Worm (Caenorhabditis elegans) whole organism, late embryonic: ENCODE measurements around the gene tpi-1.

Source experiments
- C38D4.7 ChIP-seq: fragments of 200-800 bp; sonication (Bioruptor generic); optimal IDR thresholded peaks from 2 replicates; lab custom pipeline; 2018; ENCODE audit warnings: mild to moderate bottlenecking, missing genetic modification characterization, moderate library complexity, missing compliant biosample characterization
- F13H6.1 ChIP-seq: sonication (generic microtip); optimal IDR thresholded peaks from 2 replicates; lab custom pipeline; 2016; ENCODE audit warnings: missing genetic modification characterization, missing compliant biosample characterization
- Y22D7AL.16 ChIP-seq: sonication (generic microtip); optimal IDR thresholded peaks from 2 replicates; lab custom pipeline; 2016; ENCODE audit warnings: missing genetic modification characterization, missing compliant biosample characterization
- ahr-1 ChIP-seq: sonication (generic microtip); optimal IDR thresholded peaks from 2 replicates; lab custom pipeline; 2016; ENCODE audit warnings: missing genetic modification characterization, missing compliant biosample characterization
- ceh-14 ChIP-seq: sonication (generic microtip); optimal IDR thresholded peaks from 2 replicates; lab custom pipeline; 2016; ENCODE audit warnings: missing genotype, missing genetic modification characterization, missing compliant biosample characterization
- ceh-19 ChIP-seq: fragments of 200-800 bp; sonication (Bioruptor generic); optimal IDR thresholded peaks from 2 replicates; lab custom pipeline; 2018; ENCODE audit warnings: mild to moderate bottlenecking, missing genetic modification characterization, missing compliant biosample characterization
- ceh-2 ChIP-seq: sonication (generic microtip); optimal IDR thresholded peaks from 2 replicates; lab custom pipeline; 2016; ENCODE audit warnings: missing genotype, missing genetic modification characterization, missing compliant biosample characterization
- ceh-24 ChIP-seq: sonication (generic microtip); optimal IDR thresholded peaks from 2 replicates; lab custom pipeline; 2016; ENCODE audit warnings: mild to moderate bottlenecking, missing genetic modification characterization, missing compliant biosample characterization
- ceh-30 ChIP-seq: fragments of 150-350 bp; optimal IDR thresholded peaks from 2 replicates; lab custom pipeline; 2014; ENCODE audit warnings: missing biosample characterization, missing genetic modification characterization
- ceh-31 ChIP-seq: sonication (generic microtip); optimal IDR thresholded peaks from 2 replicates; lab custom pipeline; 2016; ENCODE audit warnings: missing genetic modification characterization, missing compliant biosample characterization
- ceh-34 ChIP-seq: sonication (generic microtip); optimal IDR thresholded peaks from 2 replicates; lab custom pipeline; 2016; ENCODE audit warnings: mild to moderate bottlenecking, missing genetic modification characterization, missing compliant biosample characterization
- ceh-45 ChIP-seq: fragments of 200-800 bp; sonication (Bioruptor generic); IDR thresholded peaks from 2 replicates; pipeline ENCODE4 v1.3.6; 2022; ENCODE audit warnings: missing genetic modification reagents, missing genetic modification characterization, missing compliant biosample characterization
- ceh-48 ChIP-seq: sonication (generic microtip); optimal IDR thresholded peaks from 2 replicates; lab custom pipeline; 2016; ENCODE audit warnings: missing genetic modification characterization, inconsistent platforms, missing compliant biosample characterization
- ceh-6 ChIP-seq: fragments of 200-800 bp; sonication (Bioruptor generic); optimal IDR thresholded peaks from 2 replicates; lab custom pipeline; 2018; ENCODE audit warnings: mild to moderate bottlenecking, missing genetic modification characterization, missing compliant biosample characterization
- che-1 ChIP-seq: sonication (generic microtip); optimal IDR thresholded peaks from 2 replicates; lab custom pipeline; 2016; ENCODE audit warnings: mild to moderate bottlenecking, missing genetic modification characterization, missing compliant biosample characterization
- dmd-4 ChIP-seq: sonication (generic microtip); optimal IDR thresholded peaks from 2 replicates; lab custom pipeline; 2016; ENCODE audit warnings: borderline replicate concordance, missing genetic modification characterization, missing compliant biosample characterization
- elt-2 ChIP-seq: sonication (generic microtip); optimal IDR thresholded peaks from 2 replicates; lab custom pipeline; 2016; ENCODE audit warnings: missing genetic modification reagents, missing genetic modification characterization, missing compliant biosample characterization
- elt-4 ChIP-seq: sonication (generic microtip); optimal IDR thresholded peaks from 2 replicates; lab custom pipeline; 2016; ENCODE audit warnings: missing genetic modification characterization, missing compliant biosample characterization
- ets-4 ChIP-seq: sonication (generic microtip); optimal IDR thresholded peaks from 2 replicates; lab custom pipeline; 2016; ENCODE audit warnings: missing genetic modification characterization, missing compliant biosample characterization
- fax-1 ChIP-seq: sonication (generic microtip); optimal IDR thresholded peaks from 2 replicates; lab custom pipeline; 2016; ENCODE audit warnings: missing genotype, missing genetic modification characterization, missing compliant biosample characterization
- fkh-10 ChIP-seq: fragments of 150-350 bp; optimal IDR thresholded peaks from 2 replicates; lab custom pipeline; 2014; ENCODE audit warnings: missing biosample characterization, missing genetic modification reagents, missing genetic modification characterization
- fkh-6 ChIP-seq: sonication (generic microtip); optimal IDR thresholded peaks from 2 replicates; lab custom pipeline; 2016; ENCODE audit warnings: missing genetic modification characterization, missing compliant biosample characterization
- gmeb-2 ChIP-seq: sonication (generic microtip); optimal IDR thresholded peaks from 2 replicates; lab custom pipeline; 2016; ENCODE audit warnings: missing genetic modification characterization, inconsistent platforms, missing compliant biosample characterization
- hlh-13 ChIP-seq: fragments of 200-800 bp; sonication (Bioruptor generic); optimal IDR thresholded peaks from 2 replicates; lab custom pipeline; 2018; ENCODE audit warnings: mild to moderate bottlenecking, missing genetic modification characterization, missing compliant biosample characterization
- hlh-15 ChIP-seq: sonication (generic microtip); optimal IDR thresholded peaks from 2 replicates; lab custom pipeline; 2016; ENCODE audit warnings: missing genetic modification characterization, missing compliant biosample characterization
- hlh-6 ChIP-seq: sonication (generic microtip); optimal IDR thresholded peaks from 2 replicates; lab custom pipeline; 2016; ENCODE audit warnings: missing genotype, missing genetic modification characterization, missing compliant biosample characterization
- hlh-8 ChIP-seq: sonication (generic microtip); optimal IDR thresholded peaks from 2 replicates; lab custom pipeline; 2016; ENCODE audit warnings: missing genotype, missing genetic modification characterization, missing compliant biosample characterization
- lim-6 ChIP-seq: sonication (generic microtip); optimal IDR thresholded peaks from 2 replicates; lab custom pipeline; 2016; ENCODE audit warnings: missing genetic modification characterization, missing compliant biosample characterization
- madf-2 ChIP-seq: sonication (generic microtip); optimal IDR thresholded peaks from 2 replicates; lab custom pipeline; 2017; ENCODE audit warnings: missing genetic modification characterization, missing compliant biosample characterization
- mec-3 ChIP-seq: sonication (generic microtip); optimal IDR thresholded peaks from 2 replicates; lab custom pipeline; 2016; ENCODE audit warnings: borderline replicate concordance, missing genetic modification characterization, missing compliant biosample characterization
- nhr-232 ChIP-seq: sonication (generic microtip); optimal IDR thresholded peaks from 2 replicates; lab custom pipeline; 2016; ENCODE audit warnings: missing genetic modification characterization, missing compliant biosample characterization
- odd-2 ChIP-seq: sonication (generic microtip); optimal IDR thresholded peaks from 2 replicates; lab custom pipeline; 2017; ENCODE audit warnings: antibody characterized with exemption, mild to moderate bottlenecking, missing genetic modification characterization, missing compliant biosample characterization
- pag-3 ChIP-seq: sonication (generic microtip); optimal IDR thresholded peaks from 2 replicates; lab custom pipeline; 2016; ENCODE audit warnings: missing compliant biosample characterization, missing genetic modification characterization, borderline replicate concordance
- pax-1 ChIP-seq: fragments of 150-350 bp; optimal IDR thresholded peaks from 2 replicates; lab custom pipeline; 2014; ENCODE audit warnings: missing biosample characterization, missing genetic modification characterization
- pqm-1 ChIP-seq: sonication (generic microtip); optimal IDR thresholded peaks from 2 replicates; lab custom pipeline; 2016; ENCODE audit warnings: missing genetic modification characterization, missing compliant biosample characterization
- sdc-2 ChIP-seq: sonication (generic microtip); optimal IDR thresholded peaks from 2 replicates; lab custom pipeline; 2016; ENCODE audit warnings: missing genotype, missing genetic modification characterization, missing compliant biosample characterization
- sox-2 ChIP-seq: fragments of 200-800 bp; sonication (Bioruptor generic); IDR thresholded peaks from 2 replicates; pipeline ENCODE4 v1.3.6; 2022; ENCODE audit warnings: missing genetic modification reagents, missing genetic modification characterization, missing compliant biosample characterization
- sox-4 ChIP-seq: sonication (generic microtip); optimal IDR thresholded peaks from 2 replicates; lab custom pipeline; 2017; ENCODE audit warnings: mild to moderate bottlenecking, missing genetic modification characterization, inconsistent platforms, missing compliant biosample characterization
- tbx-7 ChIP-seq: sonication (generic microtip); optimal IDR thresholded peaks from 2 replicates; lab custom pipeline; 2016; ENCODE audit warnings: missing genotype, missing genetic modification characterization, missing compliant biosample characterization
- ttx-3 ChIP-seq: sonication (generic microtip); optimal IDR thresholded peaks from 2 replicates; lab custom pipeline; 2016; ENCODE audit warnings: missing genetic modification reagents, missing genetic modification characterization, missing compliant biosample characterization
- unc-3 ChIP-seq, 2 experiments: fragments of 200-800 bp in 1 of 2; sonication (Bioruptor generic) in 1 of 2; sonication (generic microtip) in 1 of 2; conservative IDR thresholded peaks in 1 of 2; optimal IDR thresholded peaks in 1 of 2; 2 replicates each; pipeline versions ENCODE4 v1.3.6 to Lab custom; 2016 to 2022; ENCODE audit warnings: missing compliant biosample characterization in 2 of 2, missing genetic modification characterization in 2 of 2, missing genetic modification reagents in 1 of 2
- unc-42 ChIP-seq: sonication (generic microtip); optimal IDR thresholded peaks from 2 replicates; lab custom pipeline; 2016; ENCODE audit warnings: missing genotype, missing genetic modification characterization, missing compliant biosample characterization
- unc-55 ChIP-seq: sonication (generic microtip); optimal IDR thresholded peaks from 2 replicates; lab custom pipeline; 2017; ENCODE audit warnings: missing biosample characterization, missing genetic modification reagents, missing genetic modification characterization
- zip-5 ChIP-seq: sonication (generic microtip); optimal IDR thresholded peaks from 2 replicates; lab custom pipeline; 2016; ENCODE audit warnings: missing genetic modification characterization, missing compliant biosample characterization

Gene tpi-1

DNA sequence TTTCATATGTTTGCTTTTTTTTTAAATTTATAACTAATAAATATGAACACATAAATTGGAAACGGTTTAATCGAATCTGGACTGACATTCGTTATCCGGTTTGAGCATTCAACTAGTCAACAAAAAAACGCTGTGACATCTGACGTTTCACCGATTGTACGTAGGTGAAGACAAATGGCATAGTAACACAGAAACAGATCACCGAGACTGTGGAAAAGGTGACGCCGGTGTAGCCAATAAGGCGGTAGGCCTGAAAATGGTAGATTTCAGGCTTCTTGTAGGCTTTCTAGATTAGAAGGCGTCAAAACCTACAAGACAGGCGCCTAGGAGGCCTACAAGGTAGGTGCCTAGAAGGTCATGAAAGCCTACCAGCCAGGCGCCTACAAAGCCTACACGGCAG is 32.3 kb upstream of the tpi-1 start:
- TF ChIP-seq odd-2 (tag; lab: Kevin White, UChicago) (no peak), ceh-31 (tag; lab: Kevin White, UChicago) (no peak), ceh-19 (GFP tag; lab: Kevin White, UChicago) (no peak), che-1 (tag; lab: Kevin White, UChicago) (no peak), F13H6.1 (tag; lab: Kevin White, UChicago) (no peak), hlh-13 (no peak), nhr-232 (no peak), fax-1 (tag; lab: Kevin White, UChicago) (no peak), pqm-1 (no peak), sox-2 (no peak), ceh-48 (tag; lab: Kevin White, UChicago) (no peak), elt-2 (tag; lab: Kevin White, UChicago) (no peak)

DNA sequence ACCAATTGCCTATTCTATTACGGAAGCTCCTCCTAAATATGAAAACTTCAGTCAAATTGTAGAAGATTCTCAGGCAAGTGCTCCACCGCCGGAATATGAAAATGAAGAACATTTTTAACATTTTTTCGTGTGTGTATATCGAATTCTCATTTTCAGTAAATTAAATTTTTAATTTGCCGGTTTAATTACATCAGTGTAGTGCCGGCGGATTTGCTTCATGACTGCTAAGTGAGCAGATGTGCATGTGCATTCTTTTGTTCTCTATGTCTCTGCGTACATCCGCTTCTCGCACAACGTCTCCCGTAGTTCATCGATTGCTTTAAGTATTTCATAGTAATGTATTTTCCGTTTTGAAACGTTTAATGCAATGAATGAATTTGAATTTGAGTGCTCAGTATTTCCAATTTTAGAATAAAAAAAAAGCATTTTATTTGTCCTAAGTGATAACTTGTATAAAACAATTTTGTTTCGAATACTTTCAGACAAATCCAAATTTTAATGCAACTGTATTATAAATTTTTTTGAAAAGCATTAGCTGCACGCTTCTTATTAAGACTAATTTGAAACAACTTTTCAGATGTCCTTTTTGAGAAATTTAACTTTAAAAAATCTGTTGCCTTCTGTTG is 28.6 kb upstream of the tpi-1 start, which contains the start of gene Y17G7B.22:
Y17G7B.22 (plus strand) TSS at position 576 of the 626 bp plus-strand sequence.
- TF ChIP-seq hlh-15 (tag; lab: Kevin White, UChicago) (no peak), unc-3 (GFP tag; conservative IDR thresholded peaks at IDR 0.05; lab: Robert Waterston, UW) (no peak), unc-3 (tag; optimal IDR thresholded peaks at IDR 0.05; lab: Kevin White, UChicago) (no peak), gmeb-2 (tag; lab: Kevin White, UChicago) (no peak), ceh-6 (no peak), fax-1 (tag; lab: Kevin White, UChicago) (no peak), sox-4 (tag; lab: Kevin White, UChicago) (no peak), ceh-24 (no peak), madf-2 (tag; lab: Kevin White, UChicago) (no peak), dmd-4 (no peak), ceh-34 (tag; lab: Kevin White, UChicago) (no peak), pax-1 (no peak), ceh-48 (tag; lab: Kevin White, UChicago) (peak; percentile 46), ets-4 (tag; lab: Kevin White, UChicago) (no peak), lim-6 (tag; lab: Kevin White, UChicago) (no peak), hlh-8 (tag; lab: Kevin White, UChicago) (no peak), unc-42 (tag; lab: Kevin White, UChicago) (peak; percentile 94), ceh-45 (no peak)

- no peak for TF ChIP-seq Y22D7AL.16 (tag; lab: Kevin White, UChicago)
- TF ChIP-seq F13H6.1 (tag; lab: Kevin White, UChicago) = no peak
- no peak for TF ChIP-seq madf-2 (tag; lab: Kevin White, UChicago)
- TF ChIP-seq elt-2 (tag; lab: Kevin White, UChicago) = peak; percentile 12
- no peak for TF ChIP-seq pag-3
Measured at ce11 chrII:12064680-12065135, 25.8 kb upstream of the tpi-1 start, which contains the start of gene arrd-8. Gene arrd-8, plus strand, starts transcription at chrII:12065085.

- TF ChIP-seq ceh-45 = no peak
- TF ChIP-seq zip-5 (tag; lab: Kevin White, UChicago) = no peak
- TF ChIP-seq unc-55 = no peak
- TF ChIP-seq ahr-1 (tag; lab: Kevin White, UChicago) = no peak
- TF ChIP-seq, all 69 proteins: peak for 0
Measured at ce11 chrII:12063076-12063475, 24.1 kb upstream of the tpi-1 start.

- TF ChIP-seq sdc-2 (no peak), ceh-30 (no peak), C38D4.7 (GFP tag; lab: Kevin White, UChicago) (no peak), ceh-2 (tag; lab: Kevin White, UChicago) (no peak), ttx-3 (tag; lab: Kevin White, UChicago) (no peak), unc-55 (no peak), tbx-7 (no peak), hlh-6 (tag; lab: Kevin White, UChicago) (no peak), fkh-6 (no peak), fkh-10 (GFP tag; lab: Kevin White, UChicago) (no peak), ceh-31 (tag; lab: Kevin White, UChicago) (no peak), mec-3 (tag; lab: Kevin White, UChicago) (no peak), unc-42 (tag; lab: Kevin White, UChicago) (no peak), hlh-13 (no peak), ceh-45 (no peak), sox-4 (tag; lab: Kevin White, UChicago) (no peak), elt-4 (tag; lab: Kevin White, UChicago) (no peak), pag-3 (no peak), ceh-14 (tag; lab: Kevin White, UChicago) (no peak)
- TF ChIP-seq, all 69 proteins: peak for 0
Measured at ce11 chrII:12062521-12062920, 23.6 kb upstream of the tpi-1 start, which contains the start of gene arrd-7. Gene arrd-7, minus strand, starts transcription at chrII:12062621.
